Fruit fly (Drosophila melanogaster) whole organism: ENCODE results near the gene alien.

Experiments used
- CG8478 ChIP-seq: fragments of >200 bp; optimal IDR thresholded peaks from 2 replicates; lab custom pipeline; 2018; ENCODE audit warnings: inconsistent platforms
- Dll ChIP-seq: fragments of >200 bp; optimal IDR thresholded peaks from 2 replicates; lab custom pipeline; 2017
- EcR ChIP-seq, 2 experiments: fragments of >200 bp; optimal IDR thresholded peaks; 2 replicates each; lab custom pipeline; 2017; ENCODE audit warnings: missing biosample characterization in 2 of 2, missing genetic modification characterization in 2 of 2, missing genetic modification reagents in 2 of 2
- pan ChIP-seq: fragments of >200 bp; optimal IDR thresholded peaks from 2 replicates; lab custom pipeline; 2017
- psq ChIP-seq: fragments of >200 bp; optimal IDR thresholded peaks from 2 replicates; lab custom pipeline; 2017
- usp ChIP-seq: fragments of >200 bp; optimal IDR thresholded peaks from 2 replicates; lab custom pipeline; 2017; ENCODE audit warnings: missing biosample characterization, missing genetic modification characterization, mixed read lengths

The alien gene

dm6 chr2L:8987251-8987937 is 9.8 kb downstream of the alien start:
- TF ChIP-seq EcR (GFP tag; optimal IDR thresholded peaks at IDR 0.05; lab: Kevin White, UChicago) (no peak), Dll (no peak), usp (GFP tag; lab: Kevin White, UChicago) (no peak), pan (no peak), psq (lab: Kevin White, UChicago) (no peak), CG8478 (lab: Kevin White, UChicago) (no peak)

- TF ChIP-seq EcR (GFP tag; optimal IDR thresholded peaks at IDR 0.05; lab: Kevin White, UChicago) (no peak), psq (lab: Kevin White, UChicago) (no peak), Dll (no peak), usp (GFP tag; lab: Kevin White, UChicago) (no peak), CG8478 (lab: Kevin White, UChicago) (no peak), pan (no peak)
These were observed 12.4 kb downstream of the alien start, which contains the start of gene CG13101 for dm6 chr2L:8984614-8985318. TSS of gene CG13101 (minus strand) at chr2L:8984872.

dm6 chr2L:8982584-8983302 is 14.4 kb downstream of the alien start:
- no peak for TF ChIP-seq CG8478 (lab: Kevin White, UChicago)
- no peak for TF ChIP-seq pan
- no peak for TF ChIP-seq EcR (GFP tag; optimal IDR thresholded peaks at IDR 0.05; lab: Kevin White, UChicago)
- no peak for TF ChIP-seq psq (lab: Kevin White, UChicago)
- no peak for TF ChIP-seq Dll
- no peak for TF ChIP-seq usp (GFP tag; lab: Kevin White, UChicago)

- TF ChIP-seq Dll (no peak), usp (GFP tag; lab: Kevin White, UChicago) (no peak), pan (no peak), CG8478 (lab: Kevin White, UChicago) (no peak), psq (lab: Kevin White, UChicago) (no peak), EcR (GFP tag; optimal IDR thresholded peaks at IDR 0.05; lab: Kevin White, UChicago) (no peak)
These were observed 16.8 kb downstream of the alien start, which contains the start of gene CG18662 for dm6 chr2L:8980359-8980758. TSS of gene CG18662 (plus strand) at chr2L:8980659.

dm6 chr2L:8975328-8975727 is 21.9 kb downstream of the alien start, which contains the start of gene CG9541:
TSS of gene CG9541 (minus strand) at chr2L:8975428.
- no peak for TF ChIP-seq psq (lab: Kevin White, UChicago)
- no peak for TF ChIP-seq usp (GFP tag; lab: Kevin White, UChicago)
- no peak for TF ChIP-seq EcR (GFP tag; optimal IDR thresholded peaks at IDR 0.05; lab: Kevin White, UChicago)
- no peak for TF ChIP-seq pan
- no peak for TF ChIP-seq Dll
- TF ChIP-seq CG8478 (lab: Kevin White, UChicago): no peak

- TF ChIP-seq CG8478 (lab: Kevin White, UChicago): no peak
- TF ChIP-seq usp (GFP tag; lab: Kevin White, UChicago): no peak
- no peak for TF ChIP-seq pan
- no peak for TF ChIP-seq Dll
- no peak for TF ChIP-seq EcR (GFP tag; optimal IDR thresholded peaks at IDR 0.05; lab: Kevin White, UChicago)
- TF ChIP-seq psq (lab: Kevin White, UChicago): no peak
These were observed 22.7 kb downstream of the alien start for dm6 chr2L:8974506-8974905.

- TF ChIP-seq pan (no peak), psq (lab: Kevin White, UChicago) (no peak), Dll (no peak), CG8478 (lab: Kevin White, UChicago) (no peak), EcR (GFP tag; optimal IDR thresholded peaks at IDR 0.05; lab: Kevin White, UChicago) (no peak), usp (GFP tag; lab: Kevin White, UChicago) (no peak)
These were observed 24.3 kb downstream of the alien start for dm6 chr2L:8972905-8973304.

dm6 chr2L:8967235-8967634 is 29.9 kb downstream of the alien start, which contains the start of gene CG18088:
TSS of gene CG18088 (plus strand) at chr2L:8967535.
- no peak for TF ChIP-seq EcR (GFP tag; optimal IDR thresholded peaks at IDR 0.05; lab: Kevin White, UChicago)

- TF ChIP-seq pan (no peak), Dll (no peak), psq (lab: Kevin White, UChicago) (no peak), CG8478 (lab: Kevin White, UChicago) (no peak)
These were observed 32.5 kb downstream of the alien start, which contains the start of gene CG32984 for dm6 chr2L:8964657-8965056. TSS of gene CG32984 (plus strand) at chr2L:8964957.

- TF ChIP-seq pan (no peak), psq (lab: Kevin White, UChicago) (no peak), CG8478 (lab: Kevin White, UChicago) (no peak)
These were observed 34.9 kb downstream of the alien start, which contains the start of the genes CG9525 and CG32985 for dm6 chr2L:8962254-8962653. TSS of gene CG9525 (minus strand) at chr2L:8962354. TSS of gene CG32985 (plus strand) at chr2L:8962533.

dm6 chr2L:8959001-8959461 is 38.1 kb downstream of the alien start, which contains the start of gene CG31886:
TSS of gene CG31886 (minus strand) at chr2L:8959051.
- TF ChIP-seq CG8478 (lab: Kevin White, UChicago): no peak
- TF ChIP-seq Dll: no peak
- TF ChIP-seq usp (GFP tag; lab: Kevin White, UChicago): no peak
- no peak for TF ChIP-seq pan
- TF ChIP-seq EcR (GFP tag; optimal IDR thresholded peaks at IDR 0.05; lab: Kevin White, UChicago): no peak
